Fruit fly (Drosophila melanogaster) whole organism, embryonic: ENCODE results near the gene Argp.

Experiments used
- B-H2 ChIP-seq: fragments of 200-800 bp; sonication (Bioruptor generic); optimal IDR thresholded peaks from 2 replicates; lab custom pipeline; 2018; ENCODE audit warnings: missing biosample characterization, mild to moderate bottlenecking, missing genetic modification characterization
- CG10267 ChIP-seq: fragments of 200-800 bp; sonication (Bioruptor generic); optimal IDR thresholded peaks from 2 replicates; lab custom pipeline; 2018; ENCODE audit warnings: missing biosample characterization, mild to moderate bottlenecking, missing genetic modification characterization, moderate library complexity
- CG12219 ChIP-seq: fragments of 200-800 bp; sonication (Bioruptor generic); optimal IDR thresholded peaks from 3 replicates; lab custom pipeline; 2018; ENCODE audit warnings: missing biosample characterization, mild to moderate bottlenecking, missing genetic modification characterization
- CG1233 ChIP-seq: fragments of 200-800 bp; sonication (Bioruptor generic); optimal IDR thresholded peaks from 4 replicates; lab custom pipeline; 2018; ENCODE audit warnings: missing biosample characterization, mild to moderate bottlenecking, missing genetic modification characterization
- CG12391 ChIP-seq: fragments of 200-800 bp; sonication (Bioruptor generic); optimal IDR thresholded peaks from 3 replicates; lab custom pipeline; 2018; ENCODE audit warnings: missing biosample characterization, mild to moderate bottlenecking, missing genetic modification characterization, moderate library complexity
- CG13624 ChIP-seq: fragments of 200-800 bp; sonication (Bioruptor generic); optimal IDR thresholded peaks from 2 replicates; lab custom pipeline; 2016; ENCODE audit warnings: missing biosample characterization, missing genetic modification characterization
- CG15479 ChIP-seq: fragments of 200-800 bp; sonication (Bioruptor generic); optimal IDR thresholded peaks from 3 replicates; lab custom pipeline; 2019; ENCODE audit warnings: missing biosample characterization, mild to moderate bottlenecking, missing genetic modification characterization, moderate library complexity
- CG17568 ChIP-seq: fragments of 200-800 bp; sonication (Bioruptor generic); optimal IDR thresholded peaks from 2 replicates; lab custom pipeline; 2018; ENCODE audit warnings: missing biosample characterization, mild to moderate bottlenecking, missing genetic modification characterization, moderate library complexity
- CG18599 ChIP-seq: fragments of 200-800 bp; sonication (Bioruptor generic); optimal IDR thresholded peaks from 3 replicates; lab custom pipeline; 2017; ENCODE audit warnings: missing biosample characterization, missing genetic modification characterization, mild to moderate bottlenecking, moderate library complexity, missing genetic modification reagents
- CG2129 ChIP-seq: fragments of 200-800 bp; sonication (Bioruptor generic); IDR thresholded peaks from 2 replicates; pipeline ENCODE4 v1.3.6; 2022; ENCODE audit warnings: missing biosample characterization, missing genetic modification characterization; ENCODE audit not compliant: partially characterized antibody
- CG2678 ChIP-seq: fragments of 200-800 bp; sonication (Bioruptor generic); optimal IDR thresholded peaks from 3 replicates; lab custom pipeline; 2019; ENCODE audit warnings: missing biosample characterization, mild to moderate bottlenecking, missing genetic modification characterization, moderate library complexity
- CG2875 ChIP-seq: fragments of 200-800 bp; sonication (Bioruptor generic); optimal IDR thresholded peaks from 2 replicates; lab custom pipeline; 2017; ENCODE audit warnings: missing biosample characterization, mild to moderate bottlenecking, missing genetic modification characterization, missing genetic modification reagents
- CG3281 ChIP-seq: fragments of 200-800 bp; sonication (Bioruptor generic); optimal IDR thresholded peaks from 3 replicates; lab custom pipeline; 2017; ENCODE audit warnings: missing biosample characterization, mild to moderate bottlenecking, missing genetic modification characterization
- CG42726 ChIP-seq: fragments of 200-800 bp; sonication (Bioruptor generic); IDR thresholded peaks from 2 replicates; pipeline ENCODE4 v1.3.6; 2022; ENCODE audit warnings: missing biosample characterization, missing genetic modification characterization; ENCODE audit not compliant: partially characterized antibody
- CG6813 ChIP-seq: fragments of 200-800 bp; sonication (Bioruptor generic); optimal IDR thresholded peaks from 2 replicates; lab custom pipeline; 2017; ENCODE audit warnings: missing biosample characterization, missing genetic modification characterization, mild to moderate bottlenecking, moderate library complexity, missing genetic modification reagents
- CG7271 ChIP-seq: fragments of 200-800 bp; sonication (Bioruptor generic); optimal IDR thresholded peaks from 2 replicates; lab custom pipeline; 2018; ENCODE audit warnings: missing biosample characterization, mild to moderate bottlenecking, missing genetic modification characterization, moderate library complexity
- CG7987 ChIP-seq: fragments of 200-800 bp; sonication (Bioruptor generic); optimal IDR thresholded peaks from 2 replicates; lab custom pipeline; 2018; ENCODE audit warnings: missing biosample characterization, mild to moderate bottlenecking, missing genetic modification characterization, moderate library complexity
- CG8478 ChIP-seq: fragments of >200 bp; optimal IDR thresholded peaks from 2 replicates; lab custom pipeline; 2018
- CG8924 ChIP-seq: fragments of 200-800 bp; optimal IDR thresholded peaks from 3 replicates; lab custom pipeline; 2019; ENCODE audit warnings: missing biosample characterization, mild to moderate bottlenecking, missing genetic modification characterization, moderate library complexity
- Camta ChIP-seq: fragments of 200-800 bp; sonication (Bioruptor generic); optimal IDR thresholded peaks from 2 replicates; lab custom pipeline; 2016; ENCODE audit warnings: missing biosample characterization, missing genetic modification characterization
- D19A ChIP-seq: fragments of 200-800 bp; optimal IDR thresholded peaks from 3 replicates; lab custom pipeline; 2019; ENCODE audit warnings: missing biosample characterization, mild to moderate bottlenecking, missing genetic modification characterization, moderate library complexity
- Dip2 ChIP-seq: fragments of 200-800 bp; sonication (Bioruptor generic); IDR thresholded peaks from 2 replicates; pipeline ENCODE4 v1.3.6; 2022; ENCODE audit warnings: missing biosample characterization, missing genetic modification characterization
- Doc3 ChIP-seq: fragments of 200-800 bp; sonication (Bioruptor generic); IDR thresholded peaks from 3 replicates; pipeline ENCODE4 v1.3.6; 2022; ENCODE audit warnings: missing biosample characterization, missing genetic modification characterization; ENCODE audit not compliant: partially characterized antibody
- Fer1 ChIP-seq: fragments of 200-800 bp; sonication (Bioruptor generic); optimal IDR thresholded peaks from 2 replicates; lab custom pipeline; 2017; ENCODE audit warnings: missing biosample characterization, mild to moderate bottlenecking, missing genetic modification characterization
- Fer3 ChIP-seq: fragments of 200-800 bp; sonication (Bioruptor generic); optimal IDR thresholded peaks from 2 replicates; lab custom pipeline; 2018; ENCODE audit warnings: missing biosample characterization, mild to moderate bottlenecking, missing genetic modification characterization, moderate library complexity
- Hand ChIP-seq: fragments of 200-800 bp; sonication (Bioruptor generic); optimal IDR thresholded peaks from 2 replicates; lab custom pipeline; 2017; ENCODE audit warnings: mild to moderate bottlenecking, missing biosample characterization, missing genetic modification reagents, missing genetic modification characterization
- Hey ChIP-seq: fragments of 200-800 bp; sonication (Bioruptor generic); optimal IDR thresholded peaks from 3 replicates; lab custom pipeline; 2018; ENCODE audit warnings: missing biosample characterization, mild to moderate bottlenecking, missing genetic modification characterization
- Max ChIP-seq: fragments of 200-800 bp; sonication (Bioruptor generic); optimal IDR thresholded peaks from 2 replicates; lab custom pipeline; 2016; ENCODE audit warnings: missing biosample characterization, mild to moderate bottlenecking, missing genetic modification characterization
- Neu2 ChIP-seq: fragments of 200-800 bp; sonication (Bioruptor generic); optimal IDR thresholded peaks from 3 replicates; lab custom pipeline; 2016; ENCODE audit warnings: missing biosample characterization, missing genetic modification characterization, borderline replicate concordance
- Optix ChIP-seq: fragments of 200-800 bp; sonication (Bioruptor generic); IDR thresholded peaks from 3 replicates; pipeline ENCODE4 v1.3.6; 2022; ENCODE audit warnings: missing biosample characterization, missing genetic modification characterization
- Poxn ChIP-seq: fragments of 200-800 bp; sonication (Bioruptor generic); IDR thresholded peaks from 2 replicates; pipeline ENCODE4 v1.3.6; 2022; ENCODE audit warnings: missing biosample characterization, missing genetic modification characterization
- Spps ChIP-seq: fragments of 200-800 bp; sonication (Bioruptor generic); optimal IDR thresholded peaks from 2 replicates; lab custom pipeline; 2018; ENCODE audit warnings: missing biosample characterization, mild to moderate bottlenecking, missing genetic modification characterization
- ac ChIP-seq: fragments of 200-800 bp; sonication (Bioruptor generic); optimal IDR thresholded peaks from 3 replicates; lab custom pipeline; 2017; ENCODE audit warnings: missing biosample characterization, mild to moderate bottlenecking, missing genetic modification characterization
- al ChIP-seq: fragments of 200-800 bp; sonication (Bioruptor generic); IDR thresholded peaks from 2 replicates; pipeline ENCODE4 v1.3.6; 2022; ENCODE audit warnings: missing biosample characterization, missing genetic modification characterization
- ato ChIP-seq: fragments of 200-800 bp; sonication (Bioruptor generic); IDR thresholded peaks from 2 replicates; pipeline ENCODE4 v1.3.6; 2022; ENCODE audit warnings: missing biosample characterization, missing genetic modification characterization; ENCODE audit not compliant: partially characterized antibody
- bbx ChIP-seq: fragments of 200-800 bp; sonication (Bioruptor generic); IDR thresholded peaks from 2 replicates; pipeline ENCODE4 v1.3.6; 2022; ENCODE audit warnings: missing biosample characterization, missing genetic modification characterization; ENCODE audit not compliant: partially characterized antibody
- btn ChIP-seq: fragments of 200-800 bp; sonication (Bioruptor generic); optimal IDR thresholded peaks from 2 replicates; lab custom pipeline; 2016; ENCODE audit warnings: missing biosample characterization, missing genetic modification characterization
- cas ChIP-seq: fragments of 200-800 bp; sonication (Bioruptor generic); IDR thresholded peaks from 2 replicates; pipeline ENCODE4 v1.3.6; 2022; ENCODE audit warnings: missing biosample characterization, missing genetic modification characterization
- chif ChIP-seq, 2 experiments: fragments of 200-800 bp; sonication (Bioruptor generic); optimal IDR thresholded peaks; 3 replicates each; lab custom pipeline; 2016; ENCODE audit warnings: missing biosample characterization in 2 of 2, missing genetic modification characterization in 2 of 2
- exex ChIP-seq: fragments of 200-800 bp; sonication (Bioruptor generic); optimal IDR thresholded peaks from 4 replicates; lab custom pipeline; 2018; ENCODE audit warnings: missing biosample characterization, mild to moderate bottlenecking, missing genetic modification characterization, moderate library complexity
- eyg ChIP-seq: fragments of 200-800 bp; sonication (Bioruptor generic); optimal IDR thresholded peaks from 3 replicates; lab custom pipeline; 2016; ENCODE audit warnings: missing biosample characterization, missing genetic modification characterization
- inv ChIP-seq: fragments of 200-800 bp; sonication (Bioruptor generic); IDR thresholded peaks from 2 replicates; pipeline ENCODE4 v1.3.6; 2022; ENCODE audit warnings: missing biosample characterization, missing genetic modification characterization; ENCODE audit not compliant: partially characterized antibody
- pb ChIP-seq: fragments of 200-800 bp; sonication (Bioruptor generic); optimal IDR thresholded peaks from 3 replicates; lab custom pipeline; 2016; ENCODE audit warnings: missing biosample characterization, missing genetic modification characterization
- pita ChIP-seq: fragments of 200-800 bp; sonication (Bioruptor generic); optimal IDR thresholded peaks from 2 replicates; lab custom pipeline; 2017; ENCODE audit warnings: missing biosample characterization, mild to moderate bottlenecking, missing genetic modification characterization
- sens ChIP-seq: fragments of 200-800 bp; sonication (Bioruptor generic); peaks from one replicate; lab custom pipeline; 2016; ENCODE audit warnings: missing biosample characterization, missing genetic modification characterization
- sqz ChIP-seq: fragments of 200-800 bp; sonication (Bioruptor generic); optimal IDR thresholded peaks from 3 replicates; lab custom pipeline; 2018; ENCODE audit warnings: missing biosample characterization, mild to moderate bottlenecking, missing genetic modification characterization
- tap ChIP-seq: fragments of 200-800 bp; optimal IDR thresholded peaks from 3 replicates; lab custom pipeline; 2019; ENCODE audit warnings: missing biosample characterization, mild to moderate bottlenecking, missing genetic modification characterization, moderate library complexity
- unc-4 ChIP-seq: fragments of 200-800 bp; sonication (Bioruptor generic); IDR thresholded peaks from 2 replicates; pipeline ENCODE4 v1.3.6; 2022; ENCODE audit warnings: missing biosample characterization, missing genetic modification characterization; ENCODE audit not compliant: partially characterized antibody

Gene Argp

DNA sequence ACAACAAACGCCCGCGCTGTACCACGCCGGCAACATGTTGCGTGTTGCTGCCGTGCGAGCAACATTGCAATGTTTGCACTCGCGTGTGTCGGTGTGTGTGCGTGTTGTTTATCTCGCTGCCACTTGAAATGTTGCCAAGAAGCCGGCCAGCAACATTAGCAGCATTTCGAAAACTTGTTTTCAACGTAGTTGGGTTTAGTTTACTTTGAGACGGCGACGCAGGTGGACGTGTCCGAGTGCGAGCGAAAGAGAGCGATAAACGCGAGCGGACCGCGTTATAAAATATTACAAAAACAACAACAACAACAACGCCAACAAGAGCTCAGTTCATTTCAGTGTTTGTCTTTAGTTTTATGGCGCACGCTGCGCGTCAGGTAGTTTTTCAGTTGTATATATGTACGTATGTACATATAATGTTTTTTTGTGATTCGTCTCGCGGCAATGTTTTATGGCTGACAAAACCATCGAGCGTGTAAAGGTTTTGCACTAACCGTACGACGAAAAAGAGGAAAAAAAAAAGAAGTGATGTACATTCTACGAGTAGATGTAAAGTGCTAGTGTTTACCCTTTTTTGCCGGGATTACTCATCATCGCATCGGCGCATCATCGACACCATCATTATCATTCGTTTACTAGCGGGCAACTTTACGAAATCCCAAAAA lies 5.4 kb upstream of the Argp start, which contains the start of gene kmr (continued):
- TF ChIP-seq Hand (peak; percentile 58), CG17568 (GFP tag; lab: Kevin White, UChicago) (peak; percentile 64), btn (no peak), Camta (GFP tag; lab: Kevin White, UChicago) (peak; percentile 9), CG42726 (peak; percentile 54; the same call in 1 of the 2 replicates), D19A (tag; lab: Kevin White, UChicago) (peak; percentile 14), chif (GFP tag; optimal IDR thresholded peaks at IDR 0.05; lab: Kevin White, UChicago) (peak in 1 of 2 experiments; percentile 31), Fer3 (peak; percentile 31), tap (peak; percentile 67), Doc3 (GFP tag; lab: Robert Waterston, UW) (no peak), CG2678 (tag; lab: Kevin White, UChicago) (peak; percentile 23), cas (GFP tag; lab: Robert Waterston, UW) (peak; percentile 8; the same call in 1 of the 2 replicates), CG2129 (GFP tag; lab: Robert Waterston, UW) (no peak), CG1233 (GFP tag; lab: Kevin White, UChicago) (peak; percentile 47), CG12391 (tag; lab: Kevin White, UChicago) (peak; percentile 15), Optix (GFP tag; lab: Robert Waterston, UW) (no peak), B-H2 (GFP tag; lab: Kevin White, UChicago) (peak; percentile 67), sqz (GFP tag; lab: Kevin White, UChicago) (peak; percentile 77), Dip2 (GFP tag; lab: Robert Waterston, UW) (no peak), CG8924 (peak; percentile 67), CG8478 (lab: Kevin White, UChicago) (no peak), Max (GFP tag; lab: Kevin White, UChicago) (peak; percentile 54), CG7271 (peak; percentile 19), bbx (GFP tag; lab: Robert Waterston, UW) (peak; percentile 67; the same call in 1 of the 2 replicates), CG7987 (GFP tag; lab: Kevin White, UChicago) (peak; percentile 81), CG12219 (peak; percentile 57), CG13624 (peak; percentile 2), inv (GFP tag; lab: Robert Waterston, UW) (0 out of 2 replicates have a peak, but pooled peaks have one; percentile 14), unc-4 (GFP tag; lab: Robert Waterston, UW) (0 out of 2 replicates have a peak, but pooled peaks have one; percentile 43), Neu2 (no peak), sens (peak; percentile 68), exex (tag; lab: Kevin White, UChicago) (no peak), Spps (tag; lab: Kevin White, UChicago) (no peak), CG3281 (GFP tag; lab: Kevin White, UChicago) (peak; percentile 59), CG10267 (peak; percentile 32), Fer1 (GFP tag; lab: Kevin White, UChicago) (peak; percentile 77), Poxn (no peak), pita (GFP tag; lab: Kevin White, UChicago) (no peak), ato (peak; percentile 67; the same call in 1 of the 2 replicates), CG18599 (GFP tag; lab: Kevin White, UChicago) (peak; percentile 48), eyg (peak; percentile 28), CG6813 (GFP tag; lab: Kevin White, UChicago) (peak; percentile 39), CG2875 (GFP tag; lab: Kevin White, UChicago) (peak; percentile 49), pb (GFP tag; lab: Kevin White, UChicago) (peak; percentile 6), CG15479 (GFP tag; lab: Kevin White, UChicago) (peak; percentile 69), ac (peak; percentile 44), al (GFP tag; lab: Robert Waterston, UW) (no peak), Hey (peak; percentile 13)
